Worm (Caenorhabditis elegans) whole organism, L2 larva: ENCODE measurements around the gene col-171.

Experiments used
- dmd-4 ChIP-seq: sonication (generic microtip); optimal IDR thresholded peaks from 2 replicates; lab custom pipeline; 2017; ENCODE audit warnings: missing biosample characterization, missing genetic modification characterization
- nhr-11 ChIP-seq: fragments of 150-350 bp; optimal IDR thresholded peaks from 2 replicates; lab custom pipeline; 2014; ENCODE audit warnings: missing biosample characterization, missing genetic modification characterization
- unc-62 ChIP-seq: fragments of 150-350 bp; optimal IDR thresholded peaks from 2 replicates; lab custom pipeline; 2014; ENCODE audit warnings: missing biosample characterization, missing genetic modification reagents, missing genetic modification characterization
- ztf-4 ChIP-seq: fragments of 150-350 bp; optimal IDR thresholded peaks from 2 replicates; lab custom pipeline; 2014; ENCODE audit warnings: missing biosample characterization, missing genetic modification characterization

DNA sequence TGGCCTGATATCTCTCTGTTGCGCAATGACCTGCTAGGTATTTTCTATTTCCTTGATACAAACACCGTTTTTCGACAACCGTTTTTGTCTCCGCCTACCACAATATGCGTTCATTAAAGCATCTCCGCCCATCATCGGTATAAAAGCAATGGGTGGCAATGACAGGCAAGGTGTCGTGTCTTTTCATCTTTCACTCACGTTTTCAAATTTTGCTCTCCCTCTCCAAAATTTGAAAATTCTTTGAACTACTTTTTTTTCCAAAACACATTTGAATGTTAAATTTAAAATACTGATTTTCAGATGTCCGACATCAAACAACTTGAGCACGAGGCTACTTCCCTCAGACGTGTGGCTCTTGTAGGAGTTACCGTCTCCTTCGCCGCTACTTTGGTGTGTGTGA lies 5.2 kb upstream of the col-171 start, which contains the start of gene col-169:
- no peak for TF ChIP-seq nhr-11 (tag; lab: Kevin White, UChicago)
- TF ChIP-seq ztf-4 (tag; lab: Kevin White, UChicago) = no peak
- TF ChIP-seq dmd-4 (tag; lab: Kevin White, UChicago) = no peak
- no peak for TF ChIP-seq unc-62 (GFP tag; lab: Kevin White, UChicago)
